Worm (Caenorhabditis elegans): ENCODE data around the gene appg-2.

The appg-2 gene

DNA sequence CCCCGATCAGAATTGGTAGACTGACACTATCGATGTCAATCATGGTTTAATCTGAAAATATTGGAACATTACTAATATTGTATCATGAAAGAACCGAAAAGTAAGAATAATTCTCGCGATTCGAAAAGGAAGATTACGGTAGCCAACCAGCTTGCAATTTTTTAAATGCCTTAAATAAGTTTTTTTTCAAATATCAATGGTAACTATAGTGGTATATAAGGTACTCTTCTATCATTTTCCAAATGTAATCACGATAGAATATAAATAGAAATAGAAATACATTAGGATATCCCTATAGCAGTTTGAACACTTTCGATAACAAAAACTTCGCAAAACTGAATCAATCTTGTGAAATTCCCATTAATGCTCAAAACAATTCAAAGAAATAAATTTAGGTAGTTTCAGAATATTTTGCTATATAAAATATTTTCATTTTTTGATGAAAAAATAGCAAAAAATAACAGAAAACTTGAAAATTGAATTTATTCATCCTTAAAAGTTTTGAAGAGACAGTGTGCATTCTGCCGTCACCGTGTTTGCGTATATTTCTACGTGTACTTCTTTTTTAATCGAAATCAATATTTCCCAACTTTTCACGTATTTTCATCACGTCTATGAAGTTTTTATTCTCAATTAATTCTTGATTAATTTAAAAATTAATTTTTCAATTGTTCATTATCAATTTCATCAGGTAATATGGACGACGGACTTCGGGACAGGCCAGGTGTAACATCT lies 9.9 kb downstream of the appg-2 start, which contains the start of the genes F46C5.9 and rer-1:
F46C5.9 (minus strand) TSS at position 51 of the 735 bp plus-strand sequence.
rer-1 (plus strand) TSS at position 692 of the 735 bp plus-strand sequence.
- TF ChIP-seq mls-2 (tag; optimal IDR thresholded peaks at IDR 0.05) (no peak), sptf-1 (tag; optimal IDR thresholded peaks at IDR 0.05) (no peak), pha-4 (tag; optimal IDR thresholded peaks at IDR 0.05) (no peak), lsy-2 (tag; optimal IDR thresholded peaks at IDR 0.05) (peak; percentile 60)

DNA sequence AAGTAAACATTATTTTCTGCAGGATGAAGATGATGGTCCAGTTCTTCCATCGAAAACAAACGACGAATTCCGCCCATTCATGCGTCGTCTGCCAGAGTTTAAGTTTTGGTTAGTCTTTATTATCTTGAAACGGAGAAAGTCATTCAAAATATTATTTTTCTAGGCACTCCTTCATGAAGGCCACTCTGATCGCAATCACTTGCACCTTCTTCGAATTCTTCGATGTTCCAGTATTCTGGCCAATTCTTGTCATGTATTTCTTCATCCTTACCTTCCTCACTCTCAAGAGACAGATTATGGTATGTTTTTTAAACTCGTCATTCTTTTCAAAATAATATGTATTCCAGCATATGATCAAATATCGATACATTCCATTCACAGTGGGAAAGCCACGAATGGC lies 10.9 kb downstream of the appg-2 start:
- no peak for TF ChIP-seq hlh-1 (tag; optimal IDR thresholded peaks at IDR 0.05)
- TF ChIP-seq nhr-237 (tag; optimal IDR thresholded peaks at IDR 0.05) = no peak
- TF ChIP-seq sptf-1 (tag; optimal IDR thresholded peaks at IDR 0.05) = no peak

DNA sequence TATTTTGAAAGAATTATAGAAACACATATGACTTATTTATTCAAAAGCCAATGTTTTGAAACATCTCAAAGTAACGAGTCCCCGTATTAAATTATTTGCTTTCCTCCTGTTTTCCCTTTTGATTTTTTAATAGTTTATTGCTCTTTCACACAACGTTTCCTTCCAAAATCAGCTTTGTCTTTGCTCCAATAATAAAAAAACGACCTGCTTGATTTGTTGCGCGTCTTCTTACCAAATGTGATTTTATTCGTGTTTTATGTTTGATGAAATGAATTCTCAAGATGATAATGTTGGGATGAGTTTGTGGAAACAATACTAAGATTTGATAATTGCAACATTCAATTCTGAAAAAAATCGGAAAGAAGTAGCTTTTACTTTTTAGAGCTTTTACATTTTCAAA lies 11.4 kb downstream of the appg-2 start:
- no peak for TF ChIP-seq bed-3 (GFP tag; optimal IDR thresholded peaks at IDR 0.05)
- no peak for TF ChIP-seq unc-62 (GFP tag; optimal IDR thresholded peaks at IDR 0.05)
- no peak for TF ChIP-seq lin-32 (GFP tag; optimal IDR thresholded peaks at IDR 0.05)
- no peak for TF ChIP-seq sptf-1 (tag; optimal IDR thresholded peaks at IDR 0.05)
- no peak for TF ChIP-seq ztf-11 (tag; optimal IDR thresholded peaks at IDR 0.05)
- no peak for TF ChIP-seq drap-1 (GFP tag; optimal IDR thresholded peaks at IDR 0.05)
- TF ChIP-seq mep-1 (tag; optimal IDR thresholded peaks at IDR 0.05) = no peak
- no peak for TF ChIP-seq blmp-1 (tag; optimal IDR thresholded peaks at IDR 0.05)
- no peak for TF ChIP-seq ceh-83 (GFP tag; optimal IDR thresholded peaks at IDR 0.05)

DNA sequence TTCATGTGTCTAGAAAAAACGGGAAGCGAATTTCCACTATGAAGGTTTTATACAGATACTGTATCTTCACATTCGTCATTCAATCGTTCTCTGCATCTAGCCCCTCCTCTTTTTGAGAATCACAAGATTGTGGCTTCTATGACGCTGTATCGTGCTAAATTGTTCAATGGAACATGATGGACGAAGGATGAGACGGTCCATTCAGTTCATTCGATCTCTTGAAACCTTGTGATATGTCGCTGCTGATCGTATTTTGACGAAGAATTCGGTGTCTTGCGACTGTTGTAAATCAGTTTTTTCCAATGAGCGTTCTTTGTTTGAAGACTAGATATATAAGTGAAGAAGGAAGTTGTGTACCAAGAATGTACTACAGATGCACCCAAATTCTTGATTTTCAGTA lies 12.7 kb downstream of the appg-2 start:
- TF ChIP-seq mep-1 (tag; optimal IDR thresholded peaks at IDR 0.05) (no peak), cnd-1 (tag; optimal IDR thresholded peaks at IDR 0.05) (no peak), ceh-39 (tag; optimal IDR thresholded peaks at IDR 0.05) (no peak), nhr-12 (tag; optimal IDR thresholded peaks at IDR 0.05) (no peak), elt-1 (tag; optimal IDR thresholded peaks at IDR 0.05; ENCODE audit: borderline replicate concordance, insufficient read depth) (no peak), blmp-1 (tag; optimal IDR thresholded peaks at IDR 0.05) (no peak), unc-62 (GFP tag; optimal IDR thresholded peaks at IDR 0.05) (no peak), nhr-2 (tag; optimal IDR thresholded peaks at IDR 0.05) (no peak), pha-4 (tag; optimal IDR thresholded peaks at IDR 0.05) (no peak)

DNA sequence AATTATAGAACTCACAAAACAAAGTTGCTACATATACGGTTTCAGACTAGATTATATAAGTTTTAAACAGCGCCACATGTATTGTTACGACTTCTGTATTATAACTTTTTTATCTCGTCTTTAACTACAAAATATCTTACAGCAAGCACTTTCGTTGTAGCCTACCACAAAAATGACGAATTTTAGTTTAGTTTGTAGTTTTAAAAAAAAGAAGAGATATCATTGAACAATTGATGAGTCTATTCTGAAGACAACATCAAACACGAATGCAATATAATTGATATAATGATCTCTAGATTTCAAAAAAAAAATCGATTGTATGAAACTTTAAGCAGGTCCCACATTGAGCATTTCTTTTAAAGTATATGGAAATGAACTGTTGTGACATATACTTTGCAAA lies 13.3 kb downstream of the appg-2 start:
- TF ChIP-seq hlh-1 (tag; optimal IDR thresholded peaks at IDR 0.05) = no peak
- TF ChIP-seq ztf-11 (tag; optimal IDR thresholded peaks at IDR 0.05) = no peak
- TF ChIP-seq zip-8 (tag; optimal IDR thresholded peaks at IDR 0.05) = no peak
- TF ChIP-seq ceh-43 (GFP tag; optimal IDR thresholded peaks at IDR 0.05) = no peak
- no peak for TF ChIP-seq unc-120 (tag; optimal IDR thresholded peaks at IDR 0.05; ENCODE audit: poor library complexity, severe bottlenecking)

DNA sequence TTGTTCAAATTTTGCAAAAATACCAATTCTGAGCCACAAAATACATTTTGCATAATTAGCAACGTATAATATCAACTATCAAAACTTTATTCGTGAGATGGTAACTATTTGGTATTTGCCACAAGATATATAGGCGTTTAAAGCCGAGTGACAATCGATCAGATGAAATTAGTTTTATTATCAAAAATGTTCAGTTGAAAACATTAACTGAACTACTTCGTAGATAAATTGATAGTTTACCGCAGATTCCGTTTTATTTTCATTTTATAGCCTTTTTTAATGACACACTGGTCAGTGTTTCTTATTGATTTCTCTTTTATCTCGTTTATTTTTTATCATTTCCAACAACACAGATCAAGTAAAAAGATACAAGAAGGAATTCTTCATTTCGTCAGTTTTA lies 16.3 kb downstream of the appg-2 start:
- TF ChIP-seq sptf-1 (tag; optimal IDR thresholded peaks at IDR 0.05) (no peak), unc-120 (tag; optimal IDR thresholded peaks at IDR 0.05; ENCODE audit: poor library complexity, severe bottlenecking) (no peak), M03D4.4 (tag; optimal IDR thresholded peaks at IDR 0.05) (no peak), flh-1 (GFP tag; optimal IDR thresholded peaks at IDR 0.05) (no peak), ztf-11 (tag; optimal IDR thresholded peaks at IDR 0.05) (no peak), lin-32 (GFP tag; optimal IDR thresholded peaks at IDR 0.05) (no peak)

DNA sequence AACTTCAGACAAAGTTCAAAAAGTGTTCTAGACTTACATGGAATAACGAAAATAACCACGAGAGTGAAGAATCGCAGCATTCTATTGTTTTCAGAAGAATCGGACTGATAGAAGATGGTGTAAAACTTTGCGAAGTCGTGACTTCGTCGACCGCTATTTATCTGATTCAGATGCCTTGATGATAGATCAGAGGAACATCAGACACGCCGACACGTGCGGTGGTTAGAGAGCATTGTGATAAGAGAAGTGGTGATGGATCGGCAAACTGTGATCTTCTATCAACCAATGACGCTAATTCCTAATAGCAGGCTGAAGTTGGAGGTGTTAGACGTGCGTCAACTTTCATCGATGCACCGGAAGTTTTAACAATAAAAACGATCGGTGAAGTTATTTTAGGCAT lies 17.3 kb downstream of the appg-2 start:
- TF ChIP-seq nhr-12 (tag; optimal IDR thresholded peaks at IDR 0.05) = no peak
- no peak for TF ChIP-seq ham-2 (GFP tag; optimal IDR thresholded peaks at IDR 0.05)
- no peak for TF ChIP-seq ztf-11 (tag; optimal IDR thresholded peaks at IDR 0.05)
- no peak for TF ChIP-seq mls-2 (tag; optimal IDR thresholded peaks at IDR 0.05)
- TF ChIP-seq unc-120 (tag; optimal IDR thresholded peaks at IDR 0.05; ENCODE audit: poor library complexity, severe bottlenecking) = no peak
- TF ChIP-seq pha-4 (tag; optimal IDR thresholded peaks at IDR 0.05) = no peak
- no peak for TF ChIP-seq sem-2 (GFP tag; optimal IDR thresholded peaks at IDR 0.05)
- TF ChIP-seq flh-1 (GFP tag; optimal IDR thresholded peaks at IDR 0.05) = no peak
- no peak for TF ChIP-seq nhr-28 (tag; optimal IDR thresholded peaks at IDR 0.05)
